Worm (Caenorhabditis elegans) whole organism, L2 larva: Measurements from ENCODE around the gene F41G4.8.

Experiments used
- C34F6.9 ChIP-seq: fragments of 150-350 bp; optimal IDR thresholded peaks from 2 replicates; lab custom pipeline; 2014; ENCODE audit warnings: missing biosample characterization, missing genetic modification characterization
- F13H6.1 ChIP-seq: sonication (generic microtip); optimal IDR thresholded peaks from 2 replicates; lab custom pipeline; 2016; ENCODE audit warnings: missing genetic modification characterization, missing compliant biosample characterization
- R02D3.7 ChIP-seq: fragments of 150-350 bp; optimal IDR thresholded peaks from 2 replicates; lab custom pipeline; 2014; ENCODE audit warnings: missing biosample characterization, missing genetic modification characterization
- Y55F3AM.14 ChIP-seq: fragments of 200-800 bp; sonication (Bioruptor generic); optimal IDR thresholded peaks from 2 replicates; lab custom pipeline; 2018; ENCODE audit warnings: mild to moderate bottlenecking, missing genetic modification characterization, missing compliant biosample characterization
- ZK546.5 ChIP-seq: sonication (generic microtip); optimal IDR thresholded peaks from 2 replicates; lab custom pipeline; 2017; ENCODE audit warnings: missing biosample characterization, missing genetic modification characterization
- alr-1 ChIP-seq: fragments of 150-350 bp; optimal IDR thresholded peaks from 2 replicates; lab custom pipeline; 2014; ENCODE audit warnings: missing biosample characterization, missing genetic modification characterization
- aly-2 ChIP-seq: fragments of 150-350 bp; optimal IDR thresholded peaks from 2 replicates; lab custom pipeline; 2014; ENCODE audit warnings: missing biosample characterization, missing genetic modification characterization
- ama-1 ChIP-seq: fragments of 150-350 bp; optimal IDR thresholded peaks from 2 replicates; lab custom pipeline; 2018; ENCODE audit warnings: inconsistent platforms
- blmp-1 ChIP-seq: sonication (generic microtip); optimal IDR thresholded peaks from 2 replicates; lab custom pipeline; 2017; ENCODE audit warnings: missing genetic modification characterization, mild to moderate bottlenecking, missing compliant biosample characterization, antibody characterized with exemption, moderate library complexity; ENCODE audit not compliant: insufficient read depth
- ceh-16 ChIP-seq: fragments of 150-350 bp; optimal IDR thresholded peaks from 2 replicates; lab custom pipeline; 2014; ENCODE audit warnings: missing biosample characterization, missing genetic modification characterization
- ceh-82 ChIP-seq: fragments of 150-350 bp; optimal IDR thresholded peaks from 2 replicates; lab custom pipeline; 2014; ENCODE audit warnings: missing biosample characterization, missing genetic modification characterization
- crh-2 ChIP-seq: sonication (generic microtip); optimal IDR thresholded peaks from 2 replicates; lab custom pipeline; 2017; ENCODE audit warnings: missing biosample characterization, missing genetic modification characterization
- dmd-4 ChIP-seq: sonication (generic microtip); optimal IDR thresholded peaks from 2 replicates; lab custom pipeline; 2017; ENCODE audit warnings: missing biosample characterization, missing genetic modification characterization
- egl-27 ChIP-seq: sonication (generic microtip); optimal IDR thresholded peaks from 3 replicates; lab custom pipeline; 2017; ENCODE audit warnings: missing biosample characterization, missing genetic modification reagents, missing genetic modification characterization
- elt-1 ChIP-seq: fragments of 150-350 bp; optimal IDR thresholded peaks from 2 replicates; lab custom pipeline; 2014; ENCODE audit warnings: missing biosample characterization, missing genetic modification characterization
- elt-3 ChIP-seq: sonication (generic microtip); optimal IDR thresholded peaks from 2 replicates; lab custom pipeline; 2017; ENCODE audit warnings: missing biosample characterization, missing genetic modification characterization
- fos-1 ChIP-seq: fragments of 150-350 bp; optimal IDR thresholded peaks from 2 replicates; lab custom pipeline; 2014; ENCODE audit warnings: missing biosample characterization, missing genetic modification characterization
- gmeb-1 ChIP-seq: fragments of 150-350 bp; optimal IDR thresholded peaks from 2 replicates; lab custom pipeline; 2014; ENCODE audit warnings: missing biosample characterization, missing genetic modification characterization
- lin-11 ChIP-seq: fragments of 150-350 bp; sonication (generic microtip); optimal IDR thresholded peaks from 2 replicates; lab custom pipeline; 2014; ENCODE audit warnings: missing biosample characterization, missing genetic modification characterization, inconsistent platforms, mixed read lengths
- lin-13 ChIP-seq: fragments of 150-350 bp; optimal IDR thresholded peaks from 2 replicates; lab custom pipeline; 2014; ENCODE audit warnings: missing biosample characterization, missing genetic modification reagents, missing genetic modification characterization
- lin-39 ChIP-seq: fragments of 150-350 bp; optimal IDR thresholded peaks from 2 replicates; lab custom pipeline; 2014; ENCODE audit warnings: missing biosample characterization, missing genetic modification reagents, missing genetic modification characterization
- lsy-2 ChIP-seq, 2 experiments: fragments of 150-350 bp in 1 of 2; sonication (generic microtip) in 1 of 2; optimal IDR thresholded peaks; 2 replicates each; lab custom pipeline; 2014 to 2017; ENCODE audit warnings: missing biosample characterization in 2 of 2, missing genetic modification characterization in 2 of 2
- mab-5 ChIP-seq: fragments of 150-350 bp; optimal IDR thresholded peaks from 2 replicates; lab custom pipeline; 2014; ENCODE audit warnings: missing biosample characterization, missing genetic modification characterization
- mbf-1 ChIP-seq: sonication (generic microtip); optimal IDR thresholded peaks from 2 replicates; lab custom pipeline; 2017; ENCODE audit warnings: missing biosample characterization, missing genetic modification characterization
- mdl-1 ChIP-seq, 2 experiments: fragments of 150-350 bp in 1 of 2; sonication (generic microtip) in 1 of 2; optimal IDR thresholded peaks; 2 replicates each; lab custom pipeline; 2017; ENCODE audit warnings: missing biosample characterization in 2 of 2, missing genetic modification characterization in 2 of 2
- nhr-10 ChIP-seq: sonication (generic microtip); optimal IDR thresholded peaks from 2 replicates; lab custom pipeline; 2017; ENCODE audit warnings: missing biosample characterization, missing genetic modification characterization
- nhr-11 ChIP-seq: fragments of 150-350 bp; optimal IDR thresholded peaks from 2 replicates; lab custom pipeline; 2014; ENCODE audit warnings: missing biosample characterization, missing genetic modification characterization
- nhr-12 ChIP-seq: fragments of 150-350 bp; optimal IDR thresholded peaks from 2 replicates; lab custom pipeline; 2014; ENCODE audit warnings: missing biosample characterization, missing genetic modification characterization
- nhr-129 ChIP-seq: fragments of 150-350 bp; optimal IDR thresholded peaks from 2 replicates; lab custom pipeline; 2014; ENCODE audit warnings: missing biosample characterization, missing genetic modification characterization
- nhr-21 ChIP-seq: fragments of 150-350 bp; optimal IDR thresholded peaks from 2 replicates; lab custom pipeline; 2014; ENCODE audit warnings: missing biosample characterization, missing genetic modification characterization
- nhr-23 ChIP-seq: fragments of 150-350 bp; optimal IDR thresholded peaks from 2 replicates; lab custom pipeline; 2014; ENCODE audit warnings: missing biosample characterization, missing genetic modification reagents, missing genetic modification characterization
- nhr-237 ChIP-seq: fragments of 150-350 bp; optimal IDR thresholded peaks from 2 replicates; lab custom pipeline; 2014; ENCODE audit warnings: missing biosample characterization, missing genetic modification characterization
- nhr-25 ChIP-seq: fragments of 150-350 bp; sonication (generic microtip); optimal IDR thresholded peaks from 3 replicates; lab custom pipeline; 2014; ENCODE audit warnings: missing biosample characterization, missing genetic modification characterization
- nhr-6 ChIP-seq: fragments of 150-350 bp; optimal IDR thresholded peaks from 2 replicates; lab custom pipeline; 2014; ENCODE audit warnings: missing biosample characterization, missing genetic modification characterization
- nhr-77 ChIP-seq: fragments of 150-350 bp; optimal IDR thresholded peaks from 2 replicates; lab custom pipeline; 2014; ENCODE audit warnings: missing biosample characterization, missing genetic modification characterization
- peb-1 ChIP-seq: fragments of 150-350 bp; optimal IDR thresholded peaks from 2 replicates; lab custom pipeline; 2014; ENCODE audit warnings: missing biosample characterization, missing genetic modification characterization
- sma-3 ChIP-seq: sonication (generic microtip); optimal IDR thresholded peaks from 2 replicates; lab custom pipeline; 2016; ENCODE audit warnings: missing genetic modification reagents, missing genetic modification characterization, missing compliant biosample characterization
- sma-9 ChIP-seq, 2 experiments: fragments of 150-350 bp in 1 of 2; sonication (generic microtip) in 1 of 2; optimal IDR thresholded peaks; 2 replicates each; lab custom pipeline; 2014 to 2016; ENCODE audit warnings: missing genetic modification characterization in 2 of 2, mild to moderate bottlenecking in 1 of 2, missing biosample characterization in 1 of 2, missing compliant biosample characterization in 1 of 2, missing genetic modification reagents in 1 of 2, moderate library complexity in 1 of 2
- snpc-4 ChIP-seq: fragments of 150-350 bp; optimal IDR thresholded peaks from 2 replicates; lab custom pipeline; 2014; ENCODE audit warnings: missing biosample characterization, missing genetic modification characterization
- unc-39 ChIP-seq: fragments of 150-350 bp; optimal IDR thresholded peaks from 2 replicates; lab custom pipeline; 2014; ENCODE audit warnings: missing biosample characterization, missing genetic modification characterization
- unc-55 ChIP-seq: fragments of 150-350 bp; sonication (generic microtip); optimal IDR thresholded peaks from 3 replicates; lab custom pipeline; 2014; ENCODE audit warnings: missing biosample characterization, missing genetic modification reagents, missing genetic modification characterization
- zag-1 ChIP-seq: fragments of 150-350 bp; optimal IDR thresholded peaks from 2 replicates; lab custom pipeline; 2014; ENCODE audit warnings: missing biosample characterization, missing genetic modification characterization
- ztf-1 ChIP-seq: fragments of 200-800 bp; sonication (Bioruptor generic); conservative IDR thresholded peaks from 2 replicates; pipeline ENCODE4 v1.3.6; 2022; ENCODE audit warnings: missing genetic modification characterization, missing compliant biosample characterization
- ztf-11 ChIP-seq: sonication (generic microtip); optimal IDR thresholded peaks from 2 replicates; lab custom pipeline; 2017; ENCODE audit warnings: missing biosample characterization, missing genetic modification characterization
- ztf-4 ChIP-seq: fragments of 150-350 bp; optimal IDR thresholded peaks from 2 replicates; lab custom pipeline; 2014; ENCODE audit warnings: missing biosample characterization, missing genetic modification characterization

The F41G4.8 gene

DNA sequence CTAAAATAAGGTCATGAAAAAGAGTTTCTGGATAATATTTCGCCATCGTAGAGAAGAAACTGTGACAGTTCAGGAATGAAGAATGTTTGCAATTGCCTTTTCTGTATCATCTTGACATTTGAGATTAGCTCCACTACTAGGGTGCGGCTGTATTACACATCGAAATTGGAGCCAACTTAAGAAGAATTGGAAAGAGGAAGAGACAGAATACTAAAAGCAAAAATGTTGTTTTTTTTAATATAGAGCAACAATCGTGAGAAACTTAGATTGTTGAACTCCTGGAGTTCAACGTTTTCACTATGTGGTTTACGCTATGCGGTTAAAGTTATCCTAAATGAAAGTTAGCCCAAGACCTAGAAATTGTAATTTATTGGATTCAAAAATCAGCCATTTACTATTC lies 35.6 kb upstream of the F41G4.8 start, which contains the start of gene acs-9:
Gene acs-9 (minus strand): TSS at position 101 of the 400 bp plus-strand sequence.
- TF ChIP-seq lsy-2 (tag; optimal IDR thresholded peaks at IDR 0.05; lab: Kevin White, UChicago) (no peak), lin-39 (tag; lab: Kevin White, UChicago) (no peak), ztf-11 (tag; lab: Kevin White, UChicago) (no peak), ZK546.5 (tag; lab: Kevin White, UChicago) (no peak), mdl-1 (tag; optimal IDR thresholded peaks at IDR 0.05; lab: Kevin White, UChicago) (no peak), nhr-129 (tag; lab: Kevin White, UChicago) (no peak), nhr-11 (tag; lab: Kevin White, UChicago) (no peak), nhr-10 (tag; lab: Kevin White, UChicago) (no peak), crh-2 (tag; lab: Kevin White, UChicago) (no peak), fos-1 (tag; lab: Kevin White, UChicago) (no peak), egl-27 (tag; lab: Kevin White, UChicago) (no peak), elt-1 (tag; lab: Kevin White, UChicago) (no peak), nhr-6 (tag; lab: Kevin White, UChicago) (no peak), dmd-4 (no peak), gmeb-1 (tag; lab: Kevin White, UChicago) (no peak), nhr-12 (tag; lab: Kevin White, UChicago) (no peak), R02D3.7 (no peak), mab-5 (no peak)

DNA sequence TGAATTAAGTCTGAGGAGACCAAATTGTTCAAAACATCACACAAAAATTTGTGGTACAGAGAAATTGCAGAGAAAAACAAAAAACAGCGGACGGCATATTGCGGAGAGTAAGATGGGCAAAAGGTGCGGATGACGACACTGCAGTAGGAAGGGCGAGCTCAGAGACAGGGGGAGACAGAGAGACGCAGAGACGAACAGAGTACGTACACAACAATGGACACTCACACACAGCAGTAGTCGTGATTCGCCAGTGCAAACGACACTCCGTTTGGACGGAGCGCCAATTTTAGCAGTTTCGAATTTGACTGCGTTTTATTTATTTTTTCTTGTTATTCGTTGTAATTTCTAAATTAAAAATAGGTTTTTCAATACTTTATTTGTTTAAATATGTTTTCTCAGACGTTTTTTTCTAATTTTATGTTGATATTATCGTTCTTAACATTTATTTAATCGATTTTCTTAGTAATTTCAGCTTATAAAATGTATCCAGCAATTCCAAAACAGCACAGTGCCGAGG lies 27.7 kb upstream of the F41G4.8 start, which contains the start of gene T20F7.1:
Gene T20F7.1 (plus strand): TSS at position 467 of the 517 bp plus-strand sequence.
- TF ChIP-seq sma-3 (GFP tag; lab: Kevin White, UChicago) = peak; percentile 56
- TF ChIP-seq elt-3 (tag; lab: Kevin White, UChicago) = no peak
- peak; percentile 63 for TF ChIP-seq gmeb-1 (tag; lab: Kevin White, UChicago)
- TF ChIP-seq nhr-25 (tag; lab: Kevin White, UChicago) = no peak
- TF ChIP-seq mdl-1 (tag; optimal IDR thresholded peaks at IDR 0.05; lab: Kevin White, UChicago) = peak in 1 of 2 experiments; percentile 7
- no peak for TF ChIP-seq nhr-23
- TF ChIP-seq blmp-1 (tag; lab: Kevin White, UChicago) = peak; percentile 12
- TF ChIP-seq ztf-4 = peak; percentile 9
- TF ChIP-seq egl-27 (tag; lab: Kevin White, UChicago) = peak; percentile 3
- peak; percentile 74 for TF ChIP-seq fos-1 (tag; lab: Kevin White, UChicago)
- TF ChIP-seq elt-1 (tag; lab: Kevin White, UChicago) = no peak
- no peak for TF ChIP-seq lin-39 (tag; lab: Kevin White, UChicago)
- no peak for TF ChIP-seq dmd-4
- TF ChIP-seq nhr-129 (tag; lab: Kevin White, UChicago) = peak; percentile 90
- no peak for TF ChIP-seq ztf-11 (tag; lab: Kevin White, UChicago)
- no peak for TF ChIP-seq nhr-237
- peak; percentile 64 for TF ChIP-seq snpc-4 (tag; lab: Kevin White, UChicago)
- no peak for TF ChIP-seq peb-1 (tag; lab: Kevin White, UChicago)
- TF ChIP-seq crh-2 (tag; lab: Kevin White, UChicago) = peak; percentile 54
- no peak for TF ChIP-seq ztf-1
- TF ChIP-seq lin-11 (tag; lab: Kevin White, UChicago) = peak; percentile 51
- no peak for TF ChIP-seq ceh-16 (tag; lab: Kevin White, UChicago)
- no peak for TF ChIP-seq ZK546.5 (tag; lab: Kevin White, UChicago)
- TF ChIP-seq F13H6.1 (tag; lab: Kevin White, UChicago) = peak; percentile 83
- peak; percentile 17 to 78 for TF ChIP-seq lsy-2 (tag; optimal IDR thresholded peaks at IDR 0.05; lab: Kevin White, UChicago)
- TF ChIP-seq aly-2 (tag; lab: Kevin White, UChicago) = no peak
- peak; percentile 72 for TF ChIP-seq C34F6.9
- TF ChIP-seq nhr-12 (tag; lab: Kevin White, UChicago) = no peak
- TF ChIP-seq nhr-6 (tag; lab: Kevin White, UChicago) = peak; percentile 4
- TF ChIP-seq lin-13 (GFP tag; lab: Kevin White, UChicago) = no peak
- no peak for TF ChIP-seq ceh-82 (tag; lab: Kevin White, UChicago)
- no peak for TF ChIP-seq nhr-10 (tag; lab: Kevin White, UChicago)
- TF ChIP-seq nhr-21 = peak; percentile 55
- TF ChIP-seq zag-1 (tag; lab: Kevin White, UChicago) = no peak
- peak; percentile 69 for TF ChIP-seq unc-55 (GFP tag; lab: Kevin White, UChicago)
- TF ChIP-seq sma-9 (GFP tag; optimal IDR thresholded peaks at IDR 0.05; lab: Kevin White, UChicago) = peak; percentile 81
- TF ChIP-seq sma-9 (tag; optimal IDR thresholded peaks at IDR 0.05; lab: Kevin White, UChicago) = no peak
- no peak for TF ChIP-seq ama-1 (lab: Kevin White, UChicago)
- no peak for TF ChIP-seq mbf-1 (tag; lab: Kevin White, UChicago)
- no peak for TF ChIP-seq Y55F3AM.14 (GFP tag; lab: Kevin White, UChicago)
- TF ChIP-seq alr-1 = no peak
- TF ChIP-seq nhr-77 = no peak
- TF ChIP-seq unc-39 (tag; lab: Kevin White, UChicago) = no peak
